Fruit fly (Drosophila melanogaster) whole organism, embryonic: ENCODE results near the gene Glut4EF.

Source experiments
- Awh ChIP-seq: fragments of 200-800 bp; sonication (Bioruptor generic); IDR thresholded peaks from 2 replicates; pipeline ENCODE4, ENCODE4 v1.3.6; 2022; ENCODE audit warnings: missing biosample characterization, missing genetic modification characterization
- CG10565 ChIP-seq: fragments of 200-800 bp; sonication (Bioruptor generic); optimal IDR thresholded peaks from 3 replicates; lab custom pipeline; 2016; ENCODE audit warnings: missing biosample characterization, mild to moderate bottlenecking, missing genetic modification characterization
- CG11456 ChIP-seq: fragments of 200-800 bp; sonication (Bioruptor generic); IDR thresholded peaks from 3 replicates; pipeline ENCODE4 v1.3.6; 2022; ENCODE audit warnings: missing biosample characterization, missing genetic modification characterization
- CG12155 ChIP-seq: fragments of 200-800 bp; sonication (Bioruptor generic); optimal IDR thresholded peaks from 3 replicates; lab custom pipeline; 2016; ENCODE audit warnings: missing biosample characterization, missing genetic modification characterization
- CG12391 ChIP-seq: fragments of 200-800 bp; sonication (Bioruptor generic); optimal IDR thresholded peaks from 3 replicates; lab custom pipeline; 2018; ENCODE audit warnings: missing biosample characterization, mild to moderate bottlenecking, missing genetic modification characterization, moderate library complexity
- CG14014 ChIP-seq: fragments of 200-800 bp; sonication (Bioruptor generic); IDR thresholded peaks from 2 replicates; pipeline ENCODE4 v1.3.6; 2022; ENCODE audit warnings: missing biosample characterization, missing genetic modification characterization
- CG17186 ChIP-seq: fragments of 200-800 bp; sonication (Bioruptor generic); optimal IDR thresholded peaks from 3 replicates; lab custom pipeline; 2017; ENCODE audit warnings: missing biosample characterization, missing genetic modification reagents, missing genetic modification characterization
- CG18011 ChIP-seq: fragments of 200-800 bp; sonication (Bioruptor generic); optimal IDR thresholded peaks from 2 replicates; lab custom pipeline; 2017; ENCODE audit warnings: missing biosample characterization, missing genetic modification characterization, mild to moderate bottlenecking, moderate library complexity, missing genotype
- CG30403 ChIP-seq: fragments of 200-800 bp; sonication (Bioruptor generic); optimal IDR thresholded peaks from 3 replicates; lab custom pipeline; 2016; ENCODE audit warnings: missing biosample characterization, missing genetic modification characterization
- CG32532 ChIP-seq: fragments of 200-800 bp; sonication (Bioruptor generic); IDR thresholded peaks from 2 replicates; pipeline ENCODE4 v1.3.6; 2022; ENCODE audit warnings: missing biosample characterization, missing genetic modification characterization
- CG33213 ChIP-seq: fragments of 200-800 bp; sonication (Bioruptor generic); optimal IDR thresholded peaks from 3 replicates; lab custom pipeline; 2016; ENCODE audit warnings: missing biosample characterization, missing genetic modification characterization
- CG3838 ChIP-seq: fragments of 200-800 bp; sonication (Bioruptor generic); optimal IDR thresholded peaks from 3 replicates; lab custom pipeline; 2016; ENCODE audit warnings: missing biosample characterization, missing genetic modification characterization
- CG3847 ChIP-seq: fragments of 200-800 bp; sonication (Bioruptor generic); IDR thresholded peaks from 2 replicates; pipeline ENCODE4 v1.3.6; 2022; ENCODE audit warnings: missing biosample characterization, missing genetic modification characterization
- CG4328 ChIP-seq: fragments of 200-800 bp; sonication (Bioruptor generic); optimal IDR thresholded peaks from 3 replicates; lab custom pipeline; 2017; ENCODE audit warnings: missing biosample characterization, missing genetic modification reagents, missing genetic modification characterization
- CG5180 ChIP-seq: fragments of 200-800 bp; sonication (Bioruptor generic); optimal IDR thresholded peaks from 3 replicates; lab custom pipeline; 2017; ENCODE audit warnings: missing biosample characterization, missing genetic modification characterization, mild to moderate bottlenecking, moderate library complexity, missing genetic modification reagents
- CG6654 ChIP-seq: fragments of 200-800 bp; sonication (Bioruptor generic); optimal IDR thresholded peaks from 2 replicates; lab custom pipeline; 2017; ENCODE audit warnings: missing biosample characterization, mild to moderate bottlenecking, missing genetic modification characterization
- CG7556 ChIP-seq: fragments of 200-800 bp; sonication (Bioruptor generic); optimal IDR thresholded peaks from 2 replicates; lab custom pipeline; 2017; ENCODE audit warnings: missing biosample characterization, mild to moderate bottlenecking, missing genetic modification characterization
- CG8765 ChIP-seq: fragments of 200-800 bp; sonication (Bioruptor generic); IDR thresholded peaks from 2 replicates; pipeline ENCODE4 v1.3.6; 2022; ENCODE audit warnings: missing biosample characterization, missing genetic modification characterization
- CG9727 ChIP-seq: fragments of 200-800 bp; sonication (Bioruptor generic); optimal IDR thresholded peaks from 3 replicates; lab custom pipeline; 2017; ENCODE audit warnings: missing biosample characterization, mild to moderate bottlenecking, missing genetic modification characterization
- CTCF ChIP-seq: fragments of 200-800 bp; sonication (Bioruptor generic); optimal IDR thresholded peaks from 2 replicates; lab custom pipeline; 2017; ENCODE audit warnings: missing biosample characterization, mild to moderate bottlenecking, missing genetic modification characterization, moderate library complexity
- Dek ChIP-seq: fragments of 200-800 bp; sonication (Bioruptor generic); optimal IDR thresholded peaks from 3 replicates; lab custom pipeline; 2019; ENCODE audit warnings: missing biosample characterization, mild to moderate bottlenecking, missing genetic modification characterization, moderate library complexity
- Dp ChIP-seq: fragments of 200-800 bp; sonication (Bioruptor generic); optimal IDR thresholded peaks from 2 replicates; lab custom pipeline; 2018; ENCODE audit warnings: missing biosample characterization, mild to moderate bottlenecking, missing genetic modification characterization, moderate library complexity
- ERR ChIP-seq: fragments of 200-800 bp; sonication (Bioruptor generic); optimal IDR thresholded peaks from 2 replicates; lab custom pipeline; 2016; ENCODE audit warnings: missing biosample characterization, missing genetic modification characterization
- Fer1 ChIP-seq: fragments of 200-800 bp; sonication (Bioruptor generic); optimal IDR thresholded peaks from 2 replicates; lab custom pipeline; 2017; ENCODE audit warnings: missing biosample characterization, mild to moderate bottlenecking, missing genetic modification characterization
- Fer3 ChIP-seq: fragments of 200-800 bp; sonication (Bioruptor generic); optimal IDR thresholded peaks from 2 replicates; lab custom pipeline; 2018; ENCODE audit warnings: missing biosample characterization, mild to moderate bottlenecking, missing genetic modification characterization, moderate library complexity
- MESR4 ChIP-seq: fragments of 200-800 bp; sonication (Bioruptor generic); optimal IDR thresholded peaks from 2 replicates; lab custom pipeline; 2018; ENCODE audit warnings: missing biosample characterization, mild to moderate bottlenecking, missing genetic modification characterization, moderate library complexity
- Mad ChIP-seq: fragments of 200-800 bp; sonication (Bioruptor generic); optimal IDR thresholded peaks from 2 replicates; lab custom pipeline; 2016; ENCODE audit warnings: missing biosample characterization, missing genetic modification characterization
- NC2α ChIP-seq: fragments of 200-800 bp; sonication (Bioruptor generic); optimal IDR thresholded peaks from 2 replicates; lab custom pipeline; 2016; ENCODE audit warnings: missing biosample characterization, missing genetic modification characterization
- Opbp ChIP-seq: fragments of 200-800 bp; sonication (Bioruptor generic); IDR thresholded peaks from 3 replicates; pipeline ENCODE4 v1.3.6; 2022; ENCODE audit warnings: missing biosample characterization, missing genetic modification characterization; ENCODE audit not compliant: partially characterized antibody
- Ravus ChIP-seq: fragments of 200-800 bp; sonication (Bioruptor generic); IDR thresholded peaks from 2 replicates; pipeline ENCODE4 v1.3.6; 2022; ENCODE audit warnings: missing biosample characterization, missing genetic modification characterization
- Sry-β ChIP-seq: fragments of 200-800 bp; sonication (Bioruptor generic); optimal IDR thresholded peaks from 2 replicates; lab custom pipeline; 2018; ENCODE audit warnings: missing biosample characterization, mild to moderate bottlenecking, missing genetic modification characterization, moderate library complexity
- Taf1 ChIP-seq: fragments of 200-800 bp; sonication (Bioruptor generic); IDR thresholded peaks from 2 replicates; pipeline ENCODE4 v1.3.6; 2022; ENCODE audit warnings: missing biosample characterization, missing genetic modification characterization
- Xrp1 ChIP-seq: fragments of 200-800 bp; sonication (Bioruptor generic); IDR thresholded peaks from 2 replicates; pipeline ENCODE4 v1.3.6; 2022; ENCODE audit warnings: missing biosample characterization, missing genetic modification characterization
- ato ChIP-seq: fragments of 200-800 bp; sonication (Bioruptor generic); IDR thresholded peaks from 2 replicates; pipeline ENCODE4 v1.3.6; 2022; ENCODE audit warnings: missing biosample characterization, missing genetic modification characterization; ENCODE audit not compliant: partially characterized antibody
- btn ChIP-seq: fragments of 200-800 bp; sonication (Bioruptor generic); optimal IDR thresholded peaks from 2 replicates; lab custom pipeline; 2016; ENCODE audit warnings: missing biosample characterization, missing genetic modification characterization
- ci ChIP-seq: fragments of 200-800 bp; sonication (Bioruptor generic); IDR thresholded peaks from 3 replicates; pipeline ENCODE4 v1.3.6; 2022; ENCODE audit warnings: missing biosample characterization, missing genetic modification characterization
- crp ChIP-seq, 2 experiments: fragments of 200-800 bp; sonication (Bioruptor generic); optimal IDR thresholded peaks; 2 replicates in 1 of 2; 3 replicates in 1 of 2; lab custom pipeline; 2017; ENCODE audit warnings: missing biosample characterization in 2 of 2, missing genetic modification characterization in 2 of 2, mild to moderate bottlenecking in 1 of 2, moderate library complexity in 1 of 2
- dmrt99B ChIP-seq: fragments of 200-800 bp; sonication (Bioruptor generic); optimal IDR thresholded peaks from 2 replicates; lab custom pipeline; 2018; ENCODE audit warnings: missing biosample characterization, mild to moderate bottlenecking, missing genetic modification characterization, moderate library complexity
- eve ChIP-seq, 2 experiments: fragments of >200 bp; optimal IDR thresholded peaks; 2 replicates each; lab custom pipeline; 2017; ENCODE audit warnings: missing biosample characterization in 2 of 2, missing genetic modification characterization in 2 of 2
- hbn ChIP-seq: fragments of 200-800 bp; sonication (Bioruptor generic); IDR thresholded peaks from 2 replicates; pipeline ENCODE4 v1.3.6; 2022; ENCODE audit warnings: missing biosample characterization, missing genetic modification characterization; ENCODE audit not compliant: partially characterized antibody
- kah ChIP-seq: fragments of 200-800 bp; sonication (Bioruptor generic); optimal IDR thresholded peaks from 2 replicates; lab custom pipeline; 2018; ENCODE audit warnings: missing biosample characterization, mild to moderate bottlenecking, missing genetic modification characterization
- lola ChIP-seq, 3 experiments: fragments of >200 bp in 2 of 3; fragments of 200-800 bp in 1 of 3; sonication (Bioruptor generic) in 1 of 3; optimal IDR thresholded peaks; 2 replicates each; lab custom pipeline; 2017 to 2019; ENCODE audit warnings: missing biosample characterization in 3 of 3, missing genetic modification characterization in 3 of 3, mild to moderate bottlenecking in 1 of 3, moderate library complexity in 1 of 3
- pb ChIP-seq: fragments of 200-800 bp; sonication (Bioruptor generic); optimal IDR thresholded peaks from 3 replicates; lab custom pipeline; 2016; ENCODE audit warnings: missing biosample characterization, missing genetic modification characterization
- repo ChIP-seq: fragments of 200-800 bp; sonication (Bioruptor generic); optimal IDR thresholded peaks from 2 replicates; lab custom pipeline; 2016; ENCODE audit warnings: missing biosample characterization, missing genetic modification characterization
- row ChIP-seq: fragments of 200-800 bp; sonication (Bioruptor generic); IDR thresholded peaks from 3 replicates; pipeline ENCODE4 v1.3.6; 2022; ENCODE audit warnings: missing biosample characterization, missing genetic modification characterization
- tio ChIP-seq: fragments of 200-800 bp; sonication (Bioruptor generic); optimal IDR thresholded peaks from 2 replicates; lab custom pipeline; 2017; ENCODE audit warnings: missing biosample characterization, missing genetic modification characterization, inconsistent platforms
- trh ChIP-seq: fragments of 200-800 bp; sonication (Bioruptor generic); optimal IDR thresholded peaks from 2 replicates; lab custom pipeline; 2016; ENCODE audit warnings: missing biosample characterization, missing genetic modification characterization
- unc-4 ChIP-seq: fragments of 200-800 bp; sonication (Bioruptor generic); IDR thresholded peaks from 2 replicates; pipeline ENCODE4 v1.3.6; 2022; ENCODE audit warnings: missing biosample characterization, missing genetic modification characterization; ENCODE audit not compliant: partially characterized antibody
- unpg ChIP-seq: fragments of 200-800 bp; sonication (Bioruptor generic); optimal IDR thresholded peaks from 3 replicates; lab custom pipeline; 2018; ENCODE audit warnings: missing biosample characterization, mild to moderate bottlenecking, missing genetic modification characterization, moderate library complexity
- zen ChIP-seq: fragments of 200-800 bp; sonication (Bioruptor generic); optimal IDR thresholded peaks from 3 replicates; lab custom pipeline; 2018; ENCODE audit warnings: missing biosample characterization, mild to moderate bottlenecking, missing genetic modification characterization, moderate library complexity

Glut4EF gene

dm6 chr3R:9881348-9881901 lies 6.9 kb downstream of the Glut4EF start (continued):
- TF ChIP-seq repo (no peak), hbn (GFP tag; lab: Robert Waterston, UW) (no peak), Sry-β (GFP tag; lab: Kevin White, UChicago) (peak; percentile 30), Mad (GFP tag; lab: Kevin White, UChicago) (no peak), Fer1 (peak; percentile 84), tio (no peak), btn (GFP tag; lab: Kevin White, UChicago) (no peak), Ravus (no peak), ERR (GFP tag; lab: Kevin White, UChicago) (no peak), crp (GFP tag; optimal IDR thresholded peaks at IDR 0.05; lab: Kevin White, UChicago) (peak in 1 of 2 experiments; percentile 75), Fer3 (tag; lab: Kevin White, UChicago) (peak; percentile 31), Dp (GFP tag; lab: Kevin White, UChicago) (no peak), pb (GFP tag; lab: Kevin White, UChicago) (no peak), NC2α (GFP tag; lab: Kevin White, UChicago) (no peak), eve (GFP tag; optimal IDR thresholded peaks at IDR 0.05; lab: Kevin White, UChicago) (no peak), CG17186 (no peak), CG3847 (GFP tag; lab: Robert Waterston, UW) (0 out of 2 replicates have a peak, but pooled peaks have one; percentile 6), CG3838 (GFP tag; lab: Kevin White, UChicago) (no peak), Opbp (GFP tag; lab: Robert Waterston, UW) (no peak), CG18011 (GFP tag; lab: Kevin White, UChicago) (no peak), CG33213 (GFP tag; lab: Kevin White, UChicago) (no peak), CG9727 (GFP tag; lab: Kevin White, UChicago) (peak; percentile 25), CG4328 (peak; percentile 57), unpg (peak; percentile 46), CG12391 (no peak), CG12155 (no peak), ci (GFP tag; lab: Robert Waterston, UW) (peak; percentile 69; the same call in 2 of the 3 replicates), zen (tag; lab: Kevin White, UChicago) (peak; percentile 3), CG8765 (GFP tag; lab: Robert Waterston, UW) (no peak), CG30403 (GFP tag; lab: Kevin White, UChicago) (no peak), MESR4 (GFP tag; lab: Kevin White, UChicago) (no peak), CG6654 (no peak), Dek (tag; lab: Kevin White, UChicago) (no peak), kah (GFP tag; lab: Kevin White, UChicago) (peak; percentile 32), CG5180 (GFP tag; lab: Kevin White, UChicago) (peak; percentile 54), Taf1 (GFP tag; lab: Robert Waterston, UW) (no peak), ato (GFP tag; lab: Robert Waterston, UW) (no peak; the same call in 1 of the 2 replicates), row (GFP tag; lab: Robert Waterston, UW) (0 out of 3 replicates have a peak, but pooled peaks have one; percentile 9), trh (GFP tag; lab: Kevin White, UChicago) (no peak), CG11456 (GFP tag; lab: Robert Waterston, UW) (peak; percentile 49; the same call in 1 of the 3 replicates), dmrt99B (peak; percentile 14), Xrp1 (peak; percentile 60), CG7556 (GFP tag; lab: Kevin White, UChicago) (peak; percentile 40), Awh (peak; percentile 77), CG14014 (GFP tag; lab: Robert Waterston, UW) (peak; percentile 64; the same call in 1 of the 2 replicates), CG10565 (GFP tag; lab: Kevin White, UChicago) (no peak), unc-4 (GFP tag; lab: Robert Waterston, UW) (no peak), CG32532 (GFP tag; lab: Robert Waterston, UW) (peak; percentile 54), lola (GFP tag; optimal IDR thresholded peaks at IDR 0.05; lab: Kevin White, UChicago) (peak in 1 of 3 experiments; percentile 10), CTCF (GFP tag; lab: Kevin White, UChicago) (no peak)
